Fruit fly (Drosophila melanogaster) whole organism, wandering third instar larva: ENCODE data around the gene nAChRbeta3.
A peak's percentile ranks its signal among the peaks of the same experiment; 100 is the strongest.

Source experiments
- Abd-B ChIP-seq: fragments of >200 bp; optimal IDR thresholded peaks from 2 replicates; lab custom pipeline; 2017; ENCODE audit warnings: missing biosample characterization, missing genetic modification characterization
- CG32264 ChIP-seq: fragments of 200-800 bp; sonication (Bioruptor generic); optimal IDR thresholded peaks from 2 replicates; lab custom pipeline; 2016; ENCODE audit warnings: missing biosample characterization, missing genetic modification characterization
- CG9705 ChIP-seq: fragments of 200-800 bp; sonication (Bioruptor generic); optimal IDR thresholded peaks from 2 replicates; lab custom pipeline; 2018; ENCODE audit warnings: missing biosample characterization, mild to moderate bottlenecking, missing genetic modification characterization
- CrebA ChIP-seq: fragments of 200-800 bp; sonication (Bioruptor generic); optimal IDR thresholded peaks from 2 replicates; lab custom pipeline; 2016; ENCODE audit warnings: missing biosample characterization, mild to moderate bottlenecking, missing genetic modification characterization, borderline replicate concordance
- Dfd ChIP-seq: fragments of >200 bp; optimal IDR thresholded peaks from 2 replicates; lab custom pipeline; 2017; ENCODE audit warnings: missing biosample characterization, missing genetic modification characterization
- Dif ChIP-seq: fragments of 200-275, 200-300 bp; sonication (Bioruptor generic); optimal IDR thresholded peaks from 2 replicates; lab custom pipeline; 2018; ENCODE audit warnings: missing biosample characterization, missing genetic modification characterization; ENCODE audit not compliant: partially characterized antibody
- GATAd ChIP-seq: sonication (Bioruptor generic); optimal IDR thresholded peaks from 2 replicates; lab custom pipeline; 2016; ENCODE audit warnings: missing biosample characterization, missing genetic modification characterization
- HLH106 ChIP-seq: fragments of 200-800 bp; optimal IDR thresholded peaks from 3 replicates; lab custom pipeline; 2019; ENCODE audit warnings: missing biosample characterization, mild to moderate bottlenecking, missing genetic modification characterization, moderate library complexity
- Hnf4 ChIP-seq: fragments of 200-800 bp; sonication (Bioruptor generic); optimal IDR thresholded peaks from 2 replicates; lab custom pipeline; 2016; ENCODE audit warnings: missing biosample characterization, mild to moderate bottlenecking, missing genetic modification characterization
- Hr78 ChIP-seq: fragments of >200 bp; optimal IDR thresholded peaks from 2 replicates; lab custom pipeline; 2017; ENCODE audit warnings: missing biosample characterization, missing genetic modification characterization
- Hr83 ChIP-seq: fragments of 200-300 bp; sonication (Bioruptor generic); optimal IDR thresholded peaks from 2 replicates; lab custom pipeline; 2016; ENCODE audit warnings: missing biosample characterization, mild to moderate bottlenecking, missing genetic modification characterization, moderate library complexity; ENCODE audit not compliant: poor library complexity, severe bottlenecking
- Jra ChIP-seq: sonication (Bioruptor generic); optimal IDR thresholded peaks from 2 replicates; lab custom pipeline; 2016; ENCODE audit warnings: missing biosample characterization, missing genetic modification characterization
- Mio ChIP-seq: sonication (Bioruptor generic); optimal IDR thresholded peaks from 2 replicates; lab custom pipeline; 2016; ENCODE audit warnings: missing biosample characterization, missing genetic modification characterization
- Myc ChIP-seq: fragments of >200 bp; optimal IDR thresholded peaks from 2 replicates; lab custom pipeline; 2017
- N ChIP-seq: fragments of >200 bp; optimal IDR thresholded peaks from 2 replicates; lab custom pipeline; 2018; ENCODE audit warnings: missing biosample characterization, missing external identifiers, missing genetic modification characterization
- OdsH ChIP-seq: fragments of 200-800 bp; sonication (Bioruptor generic); optimal IDR thresholded peaks from 2 replicates; lab custom pipeline; 2016; ENCODE audit warnings: missing biosample characterization, mild to moderate bottlenecking, missing genetic modification characterization
- Rel ChIP-seq, 2 experiments: fragments of 200-800 bp; sonication (Bioruptor generic) in 1 of 2; optimal IDR thresholded peaks; 2 replicates in 1 of 2; 3 replicates in 1 of 2; lab custom pipeline; 2016 to 2019; ENCODE audit warnings: mild to moderate bottlenecking in 2 of 2, missing biosample characterization in 2 of 2, missing genetic modification characterization in 2 of 2, moderate library complexity in 1 of 2
- Sp1 ChIP-seq: fragments of 200-800 bp; sonication (Bioruptor generic); optimal IDR thresholded peaks from 3 replicates; lab custom pipeline; 2019; ENCODE audit warnings: missing biosample characterization, mild to moderate bottlenecking, missing genetic modification characterization, moderate library complexity
- Vsx2 ChIP-seq: fragments of 200-300, 225-300 bp; sonication (Bioruptor generic); optimal IDR thresholded peaks from 2 replicates; lab custom pipeline; 2018; ENCODE audit warnings: missing biosample characterization, missing genetic modification characterization; ENCODE audit not compliant: partially characterized antibody
- br ChIP-seq: fragments of 200-800 bp; sonication (Bioruptor generic); optimal IDR thresholded peaks from 2 replicates; lab custom pipeline; 2016; ENCODE audit warnings: missing biosample characterization, missing genetic modification characterization
- brk ChIP-seq: fragments of 200-800 bp; sonication (Bioruptor generic); optimal IDR thresholded peaks from 2 replicates; lab custom pipeline; 2016; ENCODE audit warnings: missing biosample characterization, mild to moderate bottlenecking, missing genetic modification characterization
- dl ChIP-seq, 2 experiments: fragments of 175-275, 200-275 bp in 1 of 2; fragments of 200-275 bp in 1 of 2; sonication (Bioruptor generic); optimal IDR thresholded peaks; lab custom pipeline; 2018; ENCODE audit warnings: mild to moderate bottlenecking in 2 of 2, missing biosample characterization in 2 of 2, missing genetic modification characterization in 2 of 2, moderate library complexity in 2 of 2; ENCODE audit not compliant: partially characterized antibody in 2 of 2, insufficient read depth in 1 of 2
- dmrt93B ChIP-seq: fragments of 200-800 bp; sonication (Bioruptor generic); optimal IDR thresholded peaks from 2 replicates; lab custom pipeline; 2018; ENCODE audit warnings: missing biosample characterization, mild to moderate bottlenecking, missing genetic modification characterization
- dsf ChIP-seq: sonication (Bioruptor generic); optimal IDR thresholded peaks from 2 replicates; lab custom pipeline; 2016; ENCODE audit warnings: missing biosample characterization, missing genetic modification characterization, borderline replicate concordance
- ey ChIP-seq: fragments of 200-800 bp; sonication (Bioruptor generic); optimal IDR thresholded peaks from 2 replicates; lab custom pipeline; 2016; ENCODE audit warnings: missing biosample characterization, missing genetic modification characterization
- foxo ChIP-seq, 2 experiments: fragments of 200-800 bp; sonication (Bioruptor generic); optimal IDR thresholded peaks; 2 replicates in 1 of 2; 3 replicates in 1 of 2; lab custom pipeline; 2016 to 2017; ENCODE audit warnings: missing biosample characterization in 2 of 2, missing genetic modification characterization in 2 of 2
- fru ChIP-seq: fragments of 200-800 bp; sonication (Bioruptor generic); optimal IDR thresholded peaks from 3 replicates; lab custom pipeline; 2016; ENCODE audit warnings: missing biosample characterization, mild to moderate bottlenecking, missing genetic modification characterization
- h ChIP-seq: fragments of 200-800 bp; sonication (Bioruptor generic); optimal IDR thresholded peaks from 3 replicates; lab custom pipeline; 2016; ENCODE audit warnings: missing biosample characterization, mild to moderate bottlenecking, missing genetic modification characterization
- jim ChIP-seq: fragments of 175-275, 200-325 bp; sonication (Bioruptor generic); optimal IDR thresholded peaks from 2 replicates; lab custom pipeline; 2016; ENCODE audit warnings: missing biosample characterization, mild to moderate bottlenecking, missing genetic modification characterization
- lola ChIP-seq: fragments of >200 bp; optimal IDR thresholded peaks from 2 replicates; lab custom pipeline; 2017; ENCODE audit warnings: missing biosample characterization, missing genetic modification characterization
- pan ChIP-seq: fragments of >200 bp; optimal IDR thresholded peaks from 2 replicates; lab custom pipeline; 2017
- psq ChIP-seq: fragments of 200-800 bp; sonication (Bioruptor generic); optimal IDR thresholded peaks from 3 replicates; lab custom pipeline; 2017; ENCODE audit warnings: missing biosample characterization, mild to moderate bottlenecking, missing genetic modification characterization, moderate library complexity
- rgr ChIP-seq: fragments of 200-800 bp; sonication (Bioruptor generic); optimal IDR thresholded peaks from 3 replicates; lab custom pipeline; 2016; ENCODE audit warnings: missing biosample characterization, mild to moderate bottlenecking, missing genetic modification characterization
- sage ChIP-seq: fragments of 200-800 bp; sonication (Bioruptor generic); optimal IDR thresholded peaks from 2 replicates; lab custom pipeline; 2016; ENCODE audit warnings: missing biosample characterization, mild to moderate bottlenecking, missing genetic modification characterization
- sv ChIP-seq: fragments of 200-800 bp; sonication (Bioruptor generic); optimal IDR thresholded peaks from 3 replicates; lab custom pipeline; 2016; ENCODE audit warnings: missing biosample characterization, missing genetic modification characterization
- tai ChIP-seq: sonication (Bioruptor generic); optimal IDR thresholded peaks from 2 replicates; lab custom pipeline; 2016; ENCODE audit warnings: missing biosample characterization, missing genetic modification characterization
- usp ChIP-seq: fragments of >200 bp; optimal IDR thresholded peaks from 2 replicates; lab custom pipeline; 2017; ENCODE audit warnings: missing biosample characterization, missing genetic modification characterization
- woc ChIP-seq: sonication (Bioruptor generic); optimal IDR thresholded peaks from 2 replicates; lab custom pipeline; 2016; ENCODE audit warnings: missing biosample characterization, mild to moderate bottlenecking, missing genetic modification characterization

nAChRbeta3 gene

dm6 chr2L:574226-574625, 29.3 kb downstream of the nAChRbeta3 start, which contains the start of the genes Ipk2 and cold:
Gene Ipk2 (minus strand): TSS chr2L:574264.
Gene cold (plus strand): TSS chr2L:574291.
- TF ChIP-seq CG9705 (GFP tag; lab: Kevin White, UChicago) (peak; percentile 80), Hr78 (GFP tag; lab: Kevin White, UChicago) (no peak), lola (GFP tag; lab: Kevin White, UChicago) (no peak), Dif (GFP tag; lab: Kevin White, UChicago) (no peak), dmrt93B (GFP tag; lab: Kevin White, UChicago) (no peak), brk (GFP tag; lab: Kevin White, UChicago) (no peak), Rel (GFP tag; optimal IDR thresholded peaks at IDR 0.05; lab: Kevin White, UChicago) (no peak), Rel (tag; optimal IDR thresholded peaks at IDR 0.05; lab: Kevin White, UChicago) (peak; percentile 75), rgr (GFP tag; lab: Kevin White, UChicago) (peak; percentile 88), Mio (GFP tag; lab: Kevin White, UChicago) (peak; percentile 64), tai (GFP tag; lab: Kevin White, UChicago) (no peak), woc (GFP tag; lab: Kevin White, UChicago) (peak; percentile 94), Sp1 (GFP tag; lab: Kevin White, UChicago) (peak; percentile 84), pan (no peak), Vsx2 (GFP tag; lab: Kevin White, UChicago) (no peak), Abd-B (GFP tag; lab: Kevin White, UChicago) (no peak), foxo (GFP tag; optimal IDR thresholded peaks at IDR 0.05; lab: Kevin White, UChicago) (peak in 1 of 2 experiments; percentile 89), Dfd (GFP tag; lab: Kevin White, UChicago) (no peak), GATAd (no peak), CG32264 (GFP tag; lab: Kevin White, UChicago) (peak; percentile 62), HLH106 (peak; percentile 87), Myc (lab: Kevin White, UChicago) (peak; percentile 99), usp (no peak), dsf (GFP tag; lab: Kevin White, UChicago) (no peak), ey (GFP tag; lab: Kevin White, UChicago) (peak; percentile 78), h (GFP tag; lab: Kevin White, UChicago) (peak; percentile 91), OdsH (GFP tag; lab: Kevin White, UChicago) (peak; percentile 81), br (GFP tag; lab: Kevin White, UChicago) (peak; percentile 87), Hnf4 (no peak), psq (GFP tag; lab: Kevin White, UChicago) (peak; percentile 73), Jra (GFP tag; lab: Kevin White, UChicago) (no peak), dl (GFP tag; optimal IDR thresholded peaks at IDR 0.05; lab: Kevin White, UChicago; ENCODE audit: insufficient read depth in 1 of 2, partially characterized antibody in 2 of 2) (no peak), fru (peak; percentile 89), sage (GFP tag; lab: Kevin White, UChicago) (no peak), Hr83 (GFP tag; lab: Kevin White, UChicago) (peak; percentile 69), sv (GFP tag; lab: Kevin White, UChicago) (peak; percentile 92), jim (GFP tag; lab: Kevin White, UChicago) (no peak), N (no peak), CrebA (GFP tag; lab: Kevin White, UChicago) (no peak)

- peak; percentile 73 for TF ChIP-seq Myc (lab: Kevin White, UChicago)
- TF ChIP-seq Vsx2 (GFP tag; lab: Kevin White, UChicago), result no peak
Observed at dm6 chr2L:576559-577184, 31.7 kb downstream of the nAChRbeta3 start, which contains the start of gene Ptth. Gene Ptth (minus strand): TSS chr2L:576896.
